Worm (Caenorhabditis elegans) whole organism, L1 larva: ENCODE measurements around the gene nono-1.

Experiments used
- C04F5.9 ChIP-seq: sonication (generic microtip); optimal IDR thresholded peaks from 2 replicates; lab custom pipeline; 2016; ENCODE audit warnings: missing genetic modification characterization, missing compliant biosample characterization
- C16A3.4 ChIP-seq: fragments of 150-350 bp; optimal IDR thresholded peaks from 2 replicates; lab custom pipeline; 2014; ENCODE audit warnings: missing biosample characterization, missing genetic modification characterization
- C34B4.2 ChIP-seq: sonication (generic microtip); optimal IDR thresholded peaks from 2 replicates; lab custom pipeline; 2017; ENCODE audit warnings: mild to moderate bottlenecking, missing genetic modification characterization, missing compliant biosample characterization
- F16B12.6 ChIP-seq: fragments of 150-350 bp; optimal IDR thresholded peaks from 2 replicates; lab custom pipeline; 2014; ENCODE audit warnings: missing biosample characterization, missing genetic modification characterization
- aha-1 ChIP-seq: fragments of 150-350 bp; optimal IDR thresholded peaks from 2 replicates; lab custom pipeline; 2014; ENCODE audit warnings: missing biosample characterization, missing genetic modification characterization
- alr-1 ChIP-seq: fragments of 200-800 bp; sonication (Bioruptor generic); optimal IDR thresholded peaks from 2 replicates; lab custom pipeline; 2018; ENCODE audit warnings: borderline replicate concordance, mild to moderate bottlenecking, missing genetic modification characterization, missing compliant biosample characterization
- aly-2 ChIP-seq: fragments of 150-350 bp; optimal IDR thresholded peaks from 2 replicates; lab custom pipeline; 2014; ENCODE audit warnings: missing biosample characterization, missing genetic modification characterization
- blmp-1 ChIP-seq: fragments of 150-350 bp; optimal IDR thresholded peaks from 2 replicates; lab custom pipeline; 2014; ENCODE audit warnings: missing biosample characterization, missing genetic modification characterization
- ceh-63 ChIP-seq: fragments of 200-800 bp; sonication (Bioruptor generic); optimal IDR thresholded peaks from 2 replicates; lab custom pipeline; 2018; ENCODE audit warnings: mild to moderate bottlenecking, missing genetic modification characterization, missing compliant biosample characterization
- ceh-82 ChIP-seq, 3 experiments: fragments of 150-350 bp in 1 of 3; sonication (generic microtip) in 2 of 3; optimal IDR thresholded peaks; 2 replicates each; lab custom pipeline; 2014 to 2017; ENCODE audit warnings: missing biosample characterization in 3 of 3, missing genetic modification characterization in 3 of 3
- ceh-90 ChIP-seq: sonication (generic microtip); optimal IDR thresholded peaks from 2 replicates; lab custom pipeline; 2016; ENCODE audit warnings: missing genetic modification characterization, missing compliant biosample characterization
- ces-1 ChIP-seq: fragments of 150-350 bp; optimal IDR thresholded peaks from 2 replicates; lab custom pipeline; 2014; ENCODE audit warnings: missing biosample characterization, missing genetic modification reagents, missing genetic modification characterization
- dsc-1 ChIP-seq: sonication (generic microtip); optimal IDR thresholded peaks from 2 replicates; lab custom pipeline; 2016; ENCODE audit warnings: mild to moderate bottlenecking, missing genetic modification characterization, missing compliant biosample characterization
- efl-1 ChIP-seq, 4 experiments: fragments of 150-350 bp; optimal IDR thresholded peaks in 3 of 4; peaks in 1 of 4; 1 replicate in 1 of 4; 2 replicates in 3 of 4; lab custom pipeline; 2014; ENCODE audit warnings: missing biosample characterization in 2 of 4, missing genetic modification characterization in 2 of 4, missing genetic modification reagents in 2 of 4
- efl-3 ChIP-seq: fragments of 200-800 bp; sonication (Bioruptor generic); optimal IDR thresholded peaks from 2 replicates; lab custom pipeline; 2018; ENCODE audit warnings: mild to moderate bottlenecking, missing genetic modification characterization, missing compliant biosample characterization
- egl-13 ChIP-seq: sonication (generic microtip); optimal IDR thresholded peaks from 2 replicates; lab custom pipeline; 2016; ENCODE audit warnings: missing genotype, missing genetic modification reagents, missing genetic modification characterization, missing compliant biosample characterization
- elt-2 ChIP-seq: sonication (generic microtip); optimal IDR thresholded peaks from 2 replicates; lab custom pipeline; 2016; ENCODE audit warnings: missing genetic modification characterization, mild to moderate bottlenecking, inconsistent platforms, missing compliant biosample characterization, missing genetic modification reagents
- elt-3 ChIP-seq, 6 experiments: fragments of 150-350 bp in 1 of 6; sonication (generic microtip); optimal IDR thresholded peaks; 2 replicates each; lab custom pipeline; 2017 to 2018; ENCODE audit warnings: missing biosample characterization in 6 of 6, missing genetic modification characterization in 6 of 6, inconsistent platforms in 1 of 6
- fkh-8 ChIP-seq: sonication (generic microtip); optimal IDR thresholded peaks from 2 replicates; lab custom pipeline; 2016; ENCODE audit warnings: mild to moderate bottlenecking, missing genetic modification characterization, missing compliant biosample characterization
- fos-1 ChIP-seq: fragments of 150-350 bp; optimal IDR thresholded peaks from 2 replicates; lab custom pipeline; 2014; ENCODE audit warnings: missing biosample characterization, missing genetic modification characterization
- grh-1 ChIP-seq: fragments of 200-800 bp; sonication (Bioruptor generic); IDR thresholded peaks from 2 replicates; pipeline ENCODE4 v1.3.6; 2022; ENCODE audit warnings: missing genetic modification reagents, missing genetic modification characterization, missing compliant biosample characterization
- hlh-17 ChIP-seq: fragments of 200-800 bp; sonication (Bioruptor generic); optimal IDR thresholded peaks from 2 replicates; lab custom pipeline; 2018; ENCODE audit warnings: missing genetic modification characterization, mild to moderate bottlenecking, missing compliant biosample characterization, moderate library complexity, borderline replicate concordance
- jun-1 ChIP-seq: fragments of 150-350 bp; optimal IDR thresholded peaks from 2 replicates; lab custom pipeline; 2014; ENCODE audit warnings: missing biosample characterization, missing genetic modification reagents, missing genetic modification characterization
- lin-14 ChIP-seq: fragments of 200-800 bp; sonication (Bioruptor generic); optimal IDR thresholded peaks from 2 replicates; lab custom pipeline; 2018; ENCODE audit warnings: mild to moderate bottlenecking, missing genetic modification characterization, moderate library complexity, missing compliant biosample characterization
- lin-15B ChIP-seq: fragments of 150-350 bp; sonication (generic microtip); optimal IDR thresholded peaks from 3 replicates; lab custom pipeline; 2014; ENCODE audit warnings: missing biosample characterization, missing genetic modification characterization
- lin-35 ChIP-seq, 2 experiments: fragments of 150-350 bp; optimal IDR thresholded peaks; 2 replicates each; lab custom pipeline; 2014; ENCODE audit warnings: missing biosample characterization in 2 of 2, missing genetic modification characterization in 2 of 2, missing genetic modification reagents in 2 of 2
- lir-3 ChIP-seq: sonication (generic microtip); optimal IDR thresholded peaks from 2 replicates; lab custom pipeline; 2016; ENCODE audit warnings: mild to moderate bottlenecking, missing genetic modification characterization, moderate library complexity, missing compliant biosample characterization; ENCODE audit not compliant: poor library complexity
- mab-9 ChIP-seq: fragments of 200-800 bp; sonication (Bioruptor generic); IDR thresholded peaks from 2 replicates; pipeline ENCODE4 v1.3.6; 2022; ENCODE audit warnings: missing genetic modification reagents, missing genetic modification characterization, missing compliant biosample characterization
- mdl-1 ChIP-seq, 2 experiments: fragments of 150-350 bp; optimal IDR thresholded peaks; 2 replicates each; lab custom pipeline; 2014 to 2017; ENCODE audit warnings: missing biosample characterization in 2 of 2, missing genetic modification characterization in 2 of 2, inconsistent platforms in 1 of 2
- mef-2 ChIP-seq: fragments of 150-350 bp; optimal IDR thresholded peaks from 2 replicates; lab custom pipeline; 2014; ENCODE audit warnings: missing biosample characterization, missing genetic modification characterization
- mep-1 ChIP-seq: fragments of 150-350 bp; optimal IDR thresholded peaks from 2 replicates; lab custom pipeline; 2014; ENCODE audit warnings: missing biosample characterization, missing genetic modification characterization
- nhr-11 ChIP-seq: fragments of 150-350 bp; optimal IDR thresholded peaks from 2 replicates; lab custom pipeline; 2014; ENCODE audit warnings: missing biosample characterization, missing genetic modification characterization
- nhr-12 ChIP-seq: sonication (generic microtip); optimal IDR thresholded peaks from 2 replicates; lab custom pipeline; 2017; ENCODE audit warnings: missing biosample characterization, missing genetic modification characterization
- nhr-19 ChIP-seq: fragments of 200-800 bp; sonication (Bioruptor generic); conservative IDR thresholded peaks from 2 replicates; pipeline ENCODE4 v1.3.6; 2022; ENCODE audit warnings: missing genetic modification characterization, missing compliant biosample characterization
- nhr-20 ChIP-seq: sonication (generic microtip); optimal IDR thresholded peaks from 2 replicates; lab custom pipeline; 2016; ENCODE audit warnings: mild to moderate bottlenecking, missing genetic modification characterization, missing compliant biosample characterization
- nhr-237 ChIP-seq: fragments of 150-350 bp; optimal IDR thresholded peaks from 2 replicates; lab custom pipeline; 2014; ENCODE audit warnings: missing biosample characterization, missing genetic modification characterization
- nhr-77 ChIP-seq: fragments of 150-350 bp; optimal IDR thresholded peaks from 2 replicates; lab custom pipeline; 2014; ENCODE audit warnings: missing biosample characterization, missing genetic modification characterization
- nhr-84 ChIP-seq: sonication (generic microtip); optimal IDR thresholded peaks from 2 replicates; lab custom pipeline; 2017; ENCODE audit warnings: missing biosample characterization, missing genetic modification characterization
- pag-3 ChIP-seq: sonication (generic microtip); optimal IDR thresholded peaks from 2 replicates; lab custom pipeline; 2017; ENCODE audit warnings: missing genetic modification characterization, mild to moderate bottlenecking, missing compliant biosample characterization, antibody characterized with exemption, borderline replicate concordance; ENCODE audit not compliant: insufficient read depth
- pax-3 ChIP-seq: fragments of 200-800 bp; sonication (Bioruptor generic); optimal IDR thresholded peaks from 2 replicates; lab custom pipeline; 2018; ENCODE audit warnings: mild to moderate bottlenecking, missing genetic modification characterization, moderate library complexity, missing compliant biosample characterization
- pqm-1 ChIP-seq: sonication (generic microtip); optimal IDR thresholded peaks from 3 replicates; lab custom pipeline; 2017; ENCODE audit warnings: missing biosample characterization, missing genetic modification characterization
- rnt-1 ChIP-seq: sonication (generic microtip); optimal IDR thresholded peaks from 2 replicates; lab custom pipeline; 2016; ENCODE audit warnings: mild to moderate bottlenecking, missing genetic modification characterization, moderate library complexity, missing compliant biosample characterization
- skn-1 ChIP-seq: fragments of 150-350 bp; optimal IDR thresholded peaks from 2 replicates; lab custom pipeline; 2014; ENCODE audit warnings: missing biosample characterization, missing genetic modification characterization
- snpc-4 ChIP-seq: fragments of 150-350 bp; optimal IDR thresholded peaks from 2 replicates; lab custom pipeline; 2014; ENCODE audit warnings: missing biosample characterization, missing genetic modification characterization
- sox-4 ChIP-seq: sonication (generic microtip); optimal IDR thresholded peaks from 2 replicates; lab custom pipeline; 2016; ENCODE audit warnings: missing genetic modification characterization, missing compliant biosample characterization
- sup-37 ChIP-seq: fragments of 200-800 bp; sonication (Bioruptor generic); optimal IDR thresholded peaks from 2 replicates; lab custom pipeline; 2018; ENCODE audit warnings: mild to moderate bottlenecking, missing genetic modification characterization, missing compliant biosample characterization
- swsn-7 ChIP-seq: sonication (generic microtip); optimal IDR thresholded peaks from 2 replicates; lab custom pipeline; 2016; ENCODE audit warnings: missing genetic modification characterization, missing compliant biosample characterization
- tbx-2 ChIP-seq: sonication (generic microtip); optimal IDR thresholded peaks from 2 replicates; lab custom pipeline; 2016; ENCODE audit warnings: missing genetic modification characterization, missing compliant biosample characterization
- tlp-1 ChIP-seq: fragments of 150-350 bp; optimal IDR thresholded peaks from 2 replicates; lab custom pipeline; 2014; ENCODE audit warnings: missing biosample characterization, missing genetic modification characterization
- unc-130 ChIP-seq: fragments of 150-350 bp; optimal IDR thresholded peaks from 2 replicates; lab custom pipeline; 2017; ENCODE audit warnings: missing biosample characterization, missing genetic modification characterization, inconsistent platforms
- unc-62 ChIP-seq: fragments of 150-350 bp; optimal IDR thresholded peaks from 2 replicates; lab custom pipeline; 2014; ENCODE audit warnings: missing biosample characterization, missing genetic modification reagents, missing genetic modification characterization
- ztf-11 ChIP-seq, 2 experiments: sonication (generic microtip); optimal IDR thresholded peaks; 2 replicates each; lab custom pipeline; 2016 to 2017; ENCODE audit warnings: missing genetic modification characterization in 2 of 2, missing biosample characterization in 1 of 2, missing compliant biosample characterization in 1 of 2
- ztf-4 ChIP-seq: fragments of 150-350 bp; optimal IDR thresholded peaks from 2 replicates; lab custom pipeline; 2014; ENCODE audit warnings: missing biosample characterization, missing genetic modification characterization

The nono-1 gene

ce11 chrIII:5922236-5922635 is 35.8 kb downstream of the nono-1 start (continued):
- TF ChIP-seq nhr-11 (tag; lab: Kevin White, UChicago) (no peak), blmp-1 (tag; lab: Kevin White, UChicago) (peak; percentile 71), mef-2 (tag; lab: Kevin White, UChicago) (no peak), nhr-237 (tag; lab: Kevin White, UChicago) (no peak), lin-15B (tag; lab: Kevin White, UChicago) (no peak), lin-14 (peak; percentile 59), jun-1 (tag; lab: Kevin White, UChicago) (no peak), hlh-17 (GFP tag; lab: Kevin White, UChicago) (no peak), C04F5.9 (tag; lab: Kevin White, UChicago) (no peak), fkh-8 (tag; lab: Kevin White, UChicago) (no peak), pax-3 (tag; lab: Kevin White, UChicago) (no peak), rnt-1 (no peak), ceh-63 (no peak), ceh-82 (tag; optimal IDR thresholded peaks at IDR 0.05; lab: Kevin White, UChicago) (no peak), alr-1 (no peak), snpc-4 (tag; lab: Kevin White, UChicago) (no peak), egl-13 (tag; lab: Kevin White, UChicago) (no peak), tlp-1 (no peak), tbx-2 (tag; lab: Kevin White, UChicago) (peak; percentile 34), ceh-90 (no peak), C16A3.4 (tag; lab: Kevin White, UChicago) (no peak), swsn-7 (tag; lab: Kevin White, UChicago) (no peak), efl-1 (optimal IDR thresholded peaks at IDR 0.05; lab: Kevin White, UChicago) (no peak), efl-1 (GFP tag; optimal IDR thresholded peaks at IDR 0.05 in 1 of 2; lab: Kevin White, UChicago) (peak in 1 of 2 experiments; percentile 91), sox-4 (tag; lab: Kevin White, UChicago) (no peak), elt-2 (tag; lab: Kevin White, UChicago) (no peak), unc-62 (no peak), ztf-4 (tag; lab: Kevin White, UChicago) (no peak), lir-3 (tag; lab: Kevin White, UChicago) (peak; percentile 5), mab-9 (no peak), skn-1 (no peak), nhr-20 (tag; lab: Kevin White, UChicago) (peak; percentile 78), nhr-12 (tag; lab: Kevin White, UChicago) (no peak), F16B12.6 (tag; lab: Kevin White, UChicago) (no peak), ztf-11 (tag; optimal IDR thresholded peaks at IDR 0.05; lab: Kevin White, UChicago) (no peak), sup-37 (GFP tag; lab: Kevin White, UChicago) (no peak), dsc-1 (tag; lab: Kevin White, UChicago) (no peak), mdl-1 (tag; optimal IDR thresholded peaks at IDR 0.05; lab: Kevin White, UChicago) (peak in 1 of 2 experiments; percentile 52), pqm-1 (tag; lab: Kevin White, UChicago) (no peak), C34B4.2 (no peak), nhr-84 (no peak), efl-3 (GFP tag; lab: Kevin White, UChicago) (no peak), pag-3 (no peak), nhr-77 (tag; lab: Kevin White, UChicago) (no peak), unc-130 (tag; lab: Kevin White, UChicago) (no peak), aly-2 (tag; lab: Kevin White, UChicago) (no peak), mep-1 (tag; lab: Kevin White, UChicago) (no peak), aha-1 (tag; lab: Kevin White, UChicago) (no peak), fos-1 (tag; lab: Kevin White, UChicago) (no peak), grh-1 (GFP tag; lab: Robert Waterston, UW) (peak; percentile 90), ces-1 (GFP tag; lab: Kevin White, UChicago) (no peak), elt-3 (tag; optimal IDR thresholded peaks at IDR 0.05; lab: Kevin White, UChicago) (peak in 2 of 6 experiments; percentile 45 to 73), nhr-19 (GFP tag; lab: Robert Waterston, UW) (peak; percentile 76), lin-35 (GFP tag; optimal IDR thresholded peaks at IDR 0.05; lab: Kevin White, UChicago) (peak in 1 of 2 experiments; percentile 40)
